Worm (Caenorhabditis elegans) whole organism, late embryonic: ENCODE measurements around the gene srlf-5.

ENCODE experiments used
- ama-1 ChIP-seq: fragments of 150-350 bp; optimal IDR thresholded peaks from 2 replicates; lab custom pipeline; 2014
- pqm-1 ChIP-seq: sonication (generic microtip); optimal IDR thresholded peaks from 2 replicates; lab custom pipeline; 2016; ENCODE audit warnings: missing genetic modification characterization, missing compliant biosample characterization
- tbx-2 ChIP-seq: sonication (generic microtip); optimal IDR thresholded peaks from 2 replicates; lab custom pipeline; 2016; ENCODE audit warnings: missing genetic modification characterization, missing compliant biosample characterization

DNA sequence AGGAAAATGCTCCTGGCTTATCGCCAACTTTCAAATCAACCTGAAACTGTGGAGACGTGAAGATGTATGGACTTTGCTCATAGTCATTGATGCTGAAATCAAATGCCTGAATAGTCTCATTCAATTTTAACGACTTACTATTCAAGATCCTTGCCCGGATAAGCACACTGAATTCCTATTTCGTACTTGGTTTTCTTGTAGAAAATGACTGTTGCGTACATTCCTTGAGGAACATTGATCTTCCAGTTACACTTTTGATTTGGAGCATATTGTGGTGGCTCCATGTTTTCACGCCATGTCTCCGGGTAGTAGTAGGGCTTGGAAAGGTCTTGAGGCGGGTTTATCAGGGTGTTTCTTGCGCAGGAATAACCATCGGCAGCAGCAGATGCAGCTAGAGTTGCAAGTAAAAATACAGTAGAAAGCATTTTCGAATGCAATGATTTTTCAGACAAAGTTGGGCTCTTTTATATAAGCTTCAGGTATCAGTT, 12.0 kb downstream of the srlf-5 start, which contains the start of gene irg-6:
- no peak for TF ChIP-seq ama-1 (lab: Kevin White, UChicago)
- no peak for TF ChIP-seq tbx-2 (tag; lab: Kevin White, UChicago)
- no peak for TF ChIP-seq pqm-1 (tag; lab: Kevin White, UChicago)
